Fruit fly (Drosophila melanogaster) whole organism, adult: ENCODE data around the gene Npc2d.

Experiments
- CG11617 ChIP-seq: fragments of 200-800 bp; sonication (Bioruptor generic); optimal IDR thresholded peaks from 2 replicates; lab custom pipeline; 2017; ENCODE audit warnings: mild to moderate bottlenecking, missing biosample characterization, missing genetic modification reagents, missing genetic modification characterization
- CG12768 ChIP-seq: fragments of 200-800 bp; sonication (Bioruptor generic); optimal IDR thresholded peaks from 2 replicates; lab custom pipeline; 2017; ENCODE audit warnings: missing biosample characterization, missing genetic modification characterization, mild to moderate bottlenecking, moderate library complexity, missing genetic modification reagents
- CG1620 ChIP-seq: fragments of 200-800 bp; sonication (Bioruptor generic); optimal IDR thresholded peaks from 2 replicates; lab custom pipeline; 2016; ENCODE audit warnings: missing biosample characterization, missing genetic modification characterization
- CG7045 ChIP-seq: fragments of 200-800 bp; sonication (Bioruptor generic); optimal IDR thresholded peaks from 2 replicates; lab custom pipeline; 2017; ENCODE audit warnings: missing biosample characterization, mild to moderate bottlenecking, missing genetic modification characterization
- CG7101 ChIP-seq: fragments of 200-800 bp; sonication (Bioruptor generic); optimal IDR thresholded peaks from 2 replicates; lab custom pipeline; 2018; ENCODE audit warnings: missing biosample characterization, mild to moderate bottlenecking, missing genetic modification characterization, moderate library complexity
- tj ChIP-seq: fragments of 200-800 bp; sonication (Bioruptor generic); optimal IDR thresholded peaks from 3 replicates; lab custom pipeline; 2017; ENCODE audit warnings: missing biosample characterization, mild to moderate bottlenecking, missing genetic modification characterization, moderate library complexity

dm6 chr3R:10097531-10098295 is 41.8 kb upstream of the Npc2d start:
- TF ChIP-seq CG12768 (GFP tag; lab: Kevin White, UChicago) (no peak), CG7101 (tag; lab: Kevin White, UChicago) (no peak), CG11617 (GFP tag; lab: Kevin White, UChicago) (no peak), CG1620 (GFP tag; lab: Kevin White, UChicago) (no peak), tj (GFP tag; lab: Kevin White, UChicago) (no peak), CG7045 (peak; percentile 26)
